Worm (Caenorhabditis elegans): ENCODE data around the gene tsp-20.

DNA sequence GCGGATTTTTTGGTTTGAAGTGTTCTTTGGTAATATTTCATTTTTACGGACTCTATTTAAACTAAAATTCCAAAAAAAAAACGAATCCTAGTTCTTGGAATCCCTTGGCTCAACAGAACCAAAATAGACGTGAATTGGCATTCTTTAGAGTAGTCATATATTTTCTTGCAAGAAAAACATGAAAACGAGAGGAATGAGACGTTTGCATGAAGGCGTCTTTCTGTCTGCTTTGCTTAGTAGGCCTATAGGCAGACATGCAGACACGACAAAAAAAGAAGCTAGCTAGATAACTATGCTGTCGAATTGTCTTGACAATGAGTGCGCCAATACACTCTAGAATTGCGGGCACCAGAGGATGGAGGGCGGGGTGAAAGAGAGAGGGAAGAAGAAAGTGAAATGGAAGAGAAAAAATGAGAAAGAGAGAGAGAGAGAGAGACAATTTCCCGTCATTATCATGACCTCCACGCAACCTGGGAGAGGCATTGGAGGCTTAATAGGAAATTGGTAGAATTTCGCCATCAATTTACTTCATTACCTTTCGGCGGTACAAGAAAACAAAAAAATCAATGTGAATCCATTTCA is 46.8 kb upstream of the tsp-20 start:
- TF ChIP-seq unc-62 (GFP tag; optimal IDR thresholded peaks at IDR 0.05) (no peak), ceh-83 (GFP tag; optimal IDR thresholded peaks at IDR 0.05) (no peak), lsy-2 (tag; optimal IDR thresholded peaks at IDR 0.05) (no peak), elt-3 (tag; optimal IDR thresholded peaks at IDR 0.05) (no peak), snpc-4 (tag; optimal IDR thresholded peaks at IDR 0.05) (no peak), nhr-28 (tag; optimal IDR thresholded peaks at IDR 0.05) (no peak), mep-1 (tag; optimal IDR thresholded peaks at IDR 0.05) (no peak), nhr-237 (tag; optimal IDR thresholded peaks at IDR 0.05) (no peak), ces-1 (GFP tag; optimal IDR thresholded peaks at IDR 0.05) (no peak), blmp-1 (tag; optimal IDR thresholded peaks at IDR 0.05) (peak; percentile 68)
